Fruit fly (Drosophila melanogaster) whole organism, wandering third instar larva: ENCODE results near the gene THADA.

ENCODE experiments used
- Abd-B ChIP-seq: fragments of >200 bp; optimal IDR thresholded peaks from 2 replicates; lab custom pipeline; 2017; ENCODE audit warnings: missing biosample characterization, missing genetic modification characterization
- Dfd ChIP-seq: fragments of >200 bp; optimal IDR thresholded peaks from 2 replicates; lab custom pipeline; 2017; ENCODE audit warnings: missing biosample characterization, missing genetic modification characterization
- Hr83 ChIP-seq: fragments of 200-300 bp; sonication (Bioruptor generic); optimal IDR thresholded peaks from 2 replicates; lab custom pipeline; 2016; ENCODE audit warnings: missing biosample characterization, mild to moderate bottlenecking, missing genetic modification characterization, moderate library complexity; ENCODE audit not compliant: poor library complexity, severe bottlenecking
- OdsH ChIP-seq: fragments of 200-800 bp; sonication (Bioruptor generic); optimal IDR thresholded peaks from 2 replicates; lab custom pipeline; 2016; ENCODE audit warnings: missing biosample characterization, mild to moderate bottlenecking, missing genetic modification characterization
- br ChIP-seq: fragments of 200-800 bp; sonication (Bioruptor generic); optimal IDR thresholded peaks from 2 replicates; lab custom pipeline; 2016; ENCODE audit warnings: missing biosample characterization, missing genetic modification characterization
- ey ChIP-seq: fragments of 200-800 bp; sonication (Bioruptor generic); optimal IDR thresholded peaks from 2 replicates; lab custom pipeline; 2016; ENCODE audit warnings: missing biosample characterization, missing genetic modification characterization
- h ChIP-seq: fragments of 200-800 bp; sonication (Bioruptor generic); optimal IDR thresholded peaks from 3 replicates; lab custom pipeline; 2016; ENCODE audit warnings: missing biosample characterization, mild to moderate bottlenecking, missing genetic modification characterization
- pan ChIP-seq: fragments of >200 bp; optimal IDR thresholded peaks from 2 replicates; lab custom pipeline; 2017
- usp ChIP-seq: fragments of >200 bp; optimal IDR thresholded peaks from 2 replicates; lab custom pipeline; 2017; ENCODE audit warnings: missing biosample characterization, missing genetic modification characterization

dm6 chrX:19886936-19887934 lies 21.9 kb upstream of the THADA start:
- TF ChIP-seq usp = no peak
- no peak for TF ChIP-seq Abd-B (GFP tag; lab: Kevin White, UChicago)
- no peak for TF ChIP-seq Dfd (GFP tag; lab: Kevin White, UChicago)
- no peak for TF ChIP-seq pan
- peak; percentile 46 for TF ChIP-seq h
- TF ChIP-seq Hr83 (GFP tag; lab: Kevin White, UChicago) = no peak
- TF ChIP-seq OdsH (GFP tag; lab: Kevin White, UChicago) = no peak
- TF ChIP-seq br (GFP tag; lab: Kevin White, UChicago) = peak; percentile 14
- TF ChIP-seq ey (GFP tag; lab: Kevin White, UChicago) = no peak
